Worm (Caenorhabditis elegans): ENCODE data around the gene nhr-4.

ce11 chrIV:9863817-9864216 is 15.3 kb upstream of the nhr-4 start, which contains the start of gene K07F5.16:
- TF ChIP-seq flt-1 (GFP tag; IDR thresholded peaks at IDR 0.05): no peak
- no peak for TF ChIP-seq med-1 (GFP tag; optimal IDR thresholded peaks at IDR 0.05; ENCODE audit: insufficient read depth)
- no peak for TF ChIP-seq tab-1 (GFP tag; IDR thresholded peaks at IDR 0.05)
- no peak for TF ChIP-seq ztf-29 (GFP tag; IDR thresholded peaks at IDR 0.05)
- no peak for TF ChIP-seq ref-1 (GFP tag; conservative IDR thresholded peaks at IDR 0.05)
- no peak for TF ChIP-seq klf-2 (GFP tag; conservative IDR thresholded peaks at IDR 0.05)
- TF ChIP-seq ztf-23 (GFP tag; IDR thresholded peaks at IDR 0.05): no peak
- no peak for TF ChIP-seq cog-1 (tag; optimal IDR thresholded peaks at IDR 0.05)
- no peak for TF ChIP-seq T22C8.4 (GFP tag; IDR thresholded peaks at IDR 0.05)

All from whole organism, midembryonic.